Fruit fly (Drosophila melanogaster) whole organism, prepupa: ENCODE measurements around the gene CG32280.

Experiments used
- Blimp-1 ChIP-seq: fragments of 200-800 bp; sonication (Bioruptor generic); optimal IDR thresholded peaks from 3 replicates; lab custom pipeline; 2017; ENCODE audit warnings: missing biosample characterization, missing genetic modification characterization, mild to moderate bottlenecking, moderate library complexity, missing genetic modification reagents
- CG16779 ChIP-seq: fragments of 200-800 bp; sonication (Bioruptor generic); optimal IDR thresholded peaks from 3 replicates; lab custom pipeline; 2017; ENCODE audit warnings: missing biosample characterization, mild to moderate bottlenecking, missing genetic modification characterization
- CG6792 ChIP-seq: fragments of 200-800 bp; sonication (Bioruptor generic); optimal IDR thresholded peaks from 3 replicates; lab custom pipeline; 2016; ENCODE audit warnings: missing biosample characterization, missing genetic modification characterization
- CG8319 ChIP-seq: fragments of 200-800 bp; sonication (Bioruptor generic); optimal IDR thresholded peaks from 3 replicates; lab custom pipeline; 2016; ENCODE audit warnings: missing biosample characterization, missing genetic modification characterization
- Eip93F ChIP-seq: fragments of 200-800 bp; sonication (Bioruptor generic); optimal IDR thresholded peaks from 2 replicates; lab custom pipeline; 2016; ENCODE audit warnings: missing biosample characterization, mild to moderate bottlenecking, missing genetic modification characterization
- Ets96B ChIP-seq: fragments of 200-800 bp; optimal IDR thresholded peaks from 2 replicates; lab custom pipeline; 2019; ENCODE audit warnings: missing biosample characterization, mild to moderate bottlenecking, missing genetic modification characterization, moderate library complexity
- Hr38 ChIP-seq: sonication (Bioruptor generic); optimal IDR thresholded peaks from 2 replicates; lab custom pipeline; 2016; ENCODE audit warnings: missing biosample characterization, missing genetic modification characterization
- Sox102F ChIP-seq: fragments of 200-800 bp; sonication (Bioruptor generic); optimal IDR thresholded peaks from 2 replicates; lab custom pipeline; 2016; ENCODE audit warnings: missing biosample characterization, mild to moderate bottlenecking, missing genetic modification characterization
- fd85E ChIP-seq: fragments of 200-800 bp; sonication (Bioruptor generic); optimal IDR thresholded peaks from 3 replicates; lab custom pipeline; 2016; ENCODE audit warnings: missing biosample characterization, missing genetic modification characterization
- ss ChIP-seq, 2 experiments: fragments of 200-800 bp; sonication (Bioruptor generic); optimal IDR thresholded peaks; 2 replicates in 1 of 2; 3 replicates in 1 of 2; lab custom pipeline; 2017 to 2018; ENCODE audit warnings: mild to moderate bottlenecking in 2 of 2, missing biosample characterization in 2 of 2, missing genetic modification characterization in 2 of 2, moderate library complexity in 1 of 2

DNA sequence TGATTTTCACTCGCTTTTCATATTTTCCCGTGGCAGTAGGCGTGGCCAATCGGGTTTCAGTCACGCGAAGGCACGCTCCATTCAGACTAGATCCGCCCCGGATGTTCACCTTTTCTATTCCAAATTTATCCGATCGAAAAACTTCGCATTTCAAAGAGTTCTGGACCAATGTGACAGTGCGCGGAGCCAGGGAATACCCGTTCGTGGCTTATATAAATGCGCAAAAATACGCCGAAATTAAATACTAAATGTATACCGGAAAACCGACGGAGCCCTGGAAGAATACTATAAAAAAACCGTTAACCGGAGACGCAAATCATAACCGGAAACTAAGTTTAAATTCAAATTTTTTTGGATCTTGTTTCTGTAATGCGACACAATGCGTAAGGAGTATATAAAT lies 37.4 kb upstream of the CG32280 start, which contains the start of gene promL:
- TF ChIP-seq fd85E (GFP tag; lab: Kevin White, UChicago), result no peak
- TF ChIP-seq CG6792, result no peak
- TF ChIP-seq CG8319, result no peak
- TF ChIP-seq CG16779, result peak; percentile 29
- TF ChIP-seq Ets96B (tag; lab: Kevin White, UChicago), result no peak
- TF ChIP-seq Blimp-1, result no peak
- no peak for TF ChIP-seq Hr38 (GFP tag; lab: Kevin White, UChicago)
- TF ChIP-seq Eip93F (GFP tag; lab: Kevin White, UChicago), result no peak
- peak; percentile 53 for TF ChIP-seq Sox102F (GFP tag; lab: Kevin White, UChicago)
- TF ChIP-seq ss (GFP tag; optimal IDR thresholded peaks at IDR 0.05; lab: Kevin White, UChicago), result peak; percentile 44 to 49
